Worm (Caenorhabditis elegans) whole organism, L2 larva: ENCODE results near the gene mrps-26.
A peak's percentile ranks its signal among the peaks of the same experiment; 100 is the strongest.

Experiments used
- C34F6.9 ChIP-seq: fragments of 150-350 bp; optimal IDR thresholded peaks from 2 replicates; lab custom pipeline; 2014; ENCODE audit warnings: missing biosample characterization, missing genetic modification characterization
- F13H6.1 ChIP-seq: sonication (generic microtip); optimal IDR thresholded peaks from 2 replicates; lab custom pipeline; 2016; ENCODE audit warnings: missing genetic modification characterization, missing compliant biosample characterization
- Y55F3AM.14 ChIP-seq: fragments of 200-800 bp; sonication (Bioruptor generic); optimal IDR thresholded peaks from 2 replicates; lab custom pipeline; 2018; ENCODE audit warnings: mild to moderate bottlenecking, missing genetic modification characterization, missing compliant biosample characterization
- ZK546.5 ChIP-seq: sonication (generic microtip); optimal IDR thresholded peaks from 2 replicates; lab custom pipeline; 2017; ENCODE audit warnings: missing biosample characterization, missing genetic modification characterization
- aly-2 ChIP-seq: fragments of 150-350 bp; optimal IDR thresholded peaks from 2 replicates; lab custom pipeline; 2014; ENCODE audit warnings: missing biosample characterization, missing genetic modification characterization
- ama-1 ChIP-seq: fragments of 150-350 bp; optimal IDR thresholded peaks from 2 replicates; lab custom pipeline; 2018; ENCODE audit warnings: inconsistent platforms
- ceh-16 ChIP-seq: fragments of 150-350 bp; optimal IDR thresholded peaks from 2 replicates; lab custom pipeline; 2014; ENCODE audit warnings: missing biosample characterization, missing genetic modification characterization
- ceh-82 ChIP-seq: fragments of 150-350 bp; optimal IDR thresholded peaks from 2 replicates; lab custom pipeline; 2014; ENCODE audit warnings: missing biosample characterization, missing genetic modification characterization
- crh-2 ChIP-seq: sonication (generic microtip); optimal IDR thresholded peaks from 2 replicates; lab custom pipeline; 2017; ENCODE audit warnings: missing biosample characterization, missing genetic modification characterization
- dmd-4 ChIP-seq: sonication (generic microtip); optimal IDR thresholded peaks from 2 replicates; lab custom pipeline; 2017; ENCODE audit warnings: missing biosample characterization, missing genetic modification characterization
- egl-27 ChIP-seq: sonication (generic microtip); optimal IDR thresholded peaks from 3 replicates; lab custom pipeline; 2017; ENCODE audit warnings: missing biosample characterization, missing genetic modification reagents, missing genetic modification characterization
- elt-1 ChIP-seq: fragments of 150-350 bp; optimal IDR thresholded peaks from 2 replicates; lab custom pipeline; 2014; ENCODE audit warnings: missing biosample characterization, missing genetic modification characterization
- elt-3 ChIP-seq: sonication (generic microtip); optimal IDR thresholded peaks from 2 replicates; lab custom pipeline; 2017; ENCODE audit warnings: missing biosample characterization, missing genetic modification characterization
- fos-1 ChIP-seq: fragments of 150-350 bp; optimal IDR thresholded peaks from 2 replicates; lab custom pipeline; 2014; ENCODE audit warnings: missing biosample characterization, missing genetic modification characterization
- gmeb-1 ChIP-seq: fragments of 150-350 bp; optimal IDR thresholded peaks from 2 replicates; lab custom pipeline; 2014; ENCODE audit warnings: missing biosample characterization, missing genetic modification characterization
- lin-11 ChIP-seq: fragments of 150-350 bp; sonication (generic microtip); optimal IDR thresholded peaks from 2 replicates; lab custom pipeline; 2014; ENCODE audit warnings: missing biosample characterization, missing genetic modification characterization, inconsistent platforms, mixed read lengths
- lin-13 ChIP-seq: fragments of 150-350 bp; optimal IDR thresholded peaks from 2 replicates; lab custom pipeline; 2014; ENCODE audit warnings: missing biosample characterization, missing genetic modification reagents, missing genetic modification characterization
- lsy-2 ChIP-seq, 2 experiments: fragments of 150-350 bp in 1 of 2; sonication (generic microtip) in 1 of 2; optimal IDR thresholded peaks; 2 replicates each; lab custom pipeline; 2014 to 2017; ENCODE audit warnings: missing biosample characterization in 2 of 2, missing genetic modification characterization in 2 of 2
- mab-5 ChIP-seq: fragments of 150-350 bp; optimal IDR thresholded peaks from 2 replicates; lab custom pipeline; 2014; ENCODE audit warnings: missing biosample characterization, missing genetic modification characterization
- mbf-1 ChIP-seq: sonication (generic microtip); optimal IDR thresholded peaks from 2 replicates; lab custom pipeline; 2017; ENCODE audit warnings: missing biosample characterization, missing genetic modification characterization
- nhr-11 ChIP-seq: fragments of 150-350 bp; optimal IDR thresholded peaks from 2 replicates; lab custom pipeline; 2014; ENCODE audit warnings: missing biosample characterization, missing genetic modification characterization
- nhr-12 ChIP-seq: fragments of 150-350 bp; optimal IDR thresholded peaks from 2 replicates; lab custom pipeline; 2014; ENCODE audit warnings: missing biosample characterization, missing genetic modification characterization
- nhr-23 ChIP-seq: fragments of 150-350 bp; optimal IDR thresholded peaks from 2 replicates; lab custom pipeline; 2014; ENCODE audit warnings: missing biosample characterization, missing genetic modification reagents, missing genetic modification characterization
- nhr-237 ChIP-seq: fragments of 150-350 bp; optimal IDR thresholded peaks from 2 replicates; lab custom pipeline; 2014; ENCODE audit warnings: missing biosample characterization, missing genetic modification characterization
- nhr-25 ChIP-seq: fragments of 150-350 bp; sonication (generic microtip); optimal IDR thresholded peaks from 3 replicates; lab custom pipeline; 2014; ENCODE audit warnings: missing biosample characterization, missing genetic modification characterization
- nhr-77 ChIP-seq: fragments of 150-350 bp; optimal IDR thresholded peaks from 2 replicates; lab custom pipeline; 2014; ENCODE audit warnings: missing biosample characterization, missing genetic modification characterization
- sem-4 ChIP-seq: fragments of 150-350 bp; optimal IDR thresholded peaks from 2 replicates; lab custom pipeline; 2014; ENCODE audit warnings: missing biosample characterization, missing genetic modification reagents, missing genetic modification characterization
- skn-1 ChIP-seq: sonication (generic microtip); optimal IDR thresholded peaks from 2 replicates; lab custom pipeline; 2017; ENCODE audit warnings: missing biosample characterization, missing genetic modification characterization
- sma-3 ChIP-seq: sonication (generic microtip); optimal IDR thresholded peaks from 2 replicates; lab custom pipeline; 2016; ENCODE audit warnings: missing genetic modification reagents, missing genetic modification characterization, missing compliant biosample characterization
- sma-9 ChIP-seq, 2 experiments: fragments of 150-350 bp in 1 of 2; sonication (generic microtip) in 1 of 2; optimal IDR thresholded peaks; 2 replicates each; lab custom pipeline; 2014 to 2016; ENCODE audit warnings: missing genetic modification characterization in 2 of 2, mild to moderate bottlenecking in 1 of 2, missing biosample characterization in 1 of 2, missing compliant biosample characterization in 1 of 2, missing genetic modification reagents in 1 of 2, moderate library complexity in 1 of 2
- unc-39 ChIP-seq: fragments of 150-350 bp; optimal IDR thresholded peaks from 2 replicates; lab custom pipeline; 2014; ENCODE audit warnings: missing biosample characterization, missing genetic modification characterization
- unc-55 ChIP-seq: fragments of 150-350 bp; sonication (generic microtip); optimal IDR thresholded peaks from 3 replicates; lab custom pipeline; 2014; ENCODE audit warnings: missing biosample characterization, missing genetic modification reagents, missing genetic modification characterization
- zag-1 ChIP-seq: fragments of 150-350 bp; optimal IDR thresholded peaks from 2 replicates; lab custom pipeline; 2014; ENCODE audit warnings: missing biosample characterization, missing genetic modification characterization
- ztf-1 ChIP-seq: fragments of 200-800 bp; sonication (Bioruptor generic); conservative IDR thresholded peaks from 2 replicates; pipeline ENCODE4 v1.3.6; 2022; ENCODE audit warnings: missing genetic modification characterization, missing compliant biosample characterization

The mrps-26 gene

DNA sequence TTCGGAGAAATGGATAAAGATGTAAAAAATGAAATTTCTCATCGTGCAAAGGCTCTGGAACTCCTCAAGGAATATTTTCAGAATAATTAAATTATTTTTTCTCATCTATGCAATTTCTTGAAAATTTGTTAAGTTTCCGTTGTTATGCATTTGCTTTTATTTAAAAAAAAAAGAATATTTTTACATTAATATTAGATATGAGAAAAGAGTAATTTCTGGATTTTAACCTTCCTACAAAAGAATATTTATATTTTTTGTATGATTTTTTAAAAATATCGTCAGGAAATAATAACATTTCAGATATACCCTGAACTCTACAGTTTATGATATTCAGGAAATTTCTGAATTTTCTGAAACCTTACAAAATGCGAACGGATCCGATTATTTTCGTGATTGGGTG is 30.4 kb downstream of the mrps-26 start, which contains the start of gene gro-1:
Gene gro-1, plus strand, starts transcription at position 301 of the 400 bp plus-strand sequence.
- no peak for TF ChIP-seq elt-3 (tag; lab: Kevin White, UChicago)
- no peak for TF ChIP-seq sem-4 (tag; lab: Kevin White, UChicago)
- no peak for TF ChIP-seq sma-3 (GFP tag; lab: Kevin White, UChicago)
- TF ChIP-seq crh-2 (tag; lab: Kevin White, UChicago): no peak
- TF ChIP-seq nhr-11 (tag; lab: Kevin White, UChicago): no peak
- no peak for TF ChIP-seq nhr-12 (tag; lab: Kevin White, UChicago)
- no peak for TF ChIP-seq aly-2 (tag; lab: Kevin White, UChicago)
- no peak for TF ChIP-seq skn-1 (tag; lab: Kevin White, UChicago)
- no peak for TF ChIP-seq fos-1 (tag; lab: Kevin White, UChicago)
- TF ChIP-seq lin-13 (GFP tag; lab: Kevin White, UChicago): no peak
- no peak for TF ChIP-seq ceh-16 (tag; lab: Kevin White, UChicago)
- TF ChIP-seq mab-5 (tag; lab: Kevin White, UChicago): no peak
- no peak for TF ChIP-seq unc-39
- TF ChIP-seq C34F6.9 (tag; lab: Kevin White, UChicago): no peak
- no peak for TF ChIP-seq dmd-4 (tag; lab: Kevin White, UChicago)
- no peak for TF ChIP-seq elt-1
- TF ChIP-seq unc-55: no peak
- TF ChIP-seq, all 48 proteins: peak for 0

DNA sequence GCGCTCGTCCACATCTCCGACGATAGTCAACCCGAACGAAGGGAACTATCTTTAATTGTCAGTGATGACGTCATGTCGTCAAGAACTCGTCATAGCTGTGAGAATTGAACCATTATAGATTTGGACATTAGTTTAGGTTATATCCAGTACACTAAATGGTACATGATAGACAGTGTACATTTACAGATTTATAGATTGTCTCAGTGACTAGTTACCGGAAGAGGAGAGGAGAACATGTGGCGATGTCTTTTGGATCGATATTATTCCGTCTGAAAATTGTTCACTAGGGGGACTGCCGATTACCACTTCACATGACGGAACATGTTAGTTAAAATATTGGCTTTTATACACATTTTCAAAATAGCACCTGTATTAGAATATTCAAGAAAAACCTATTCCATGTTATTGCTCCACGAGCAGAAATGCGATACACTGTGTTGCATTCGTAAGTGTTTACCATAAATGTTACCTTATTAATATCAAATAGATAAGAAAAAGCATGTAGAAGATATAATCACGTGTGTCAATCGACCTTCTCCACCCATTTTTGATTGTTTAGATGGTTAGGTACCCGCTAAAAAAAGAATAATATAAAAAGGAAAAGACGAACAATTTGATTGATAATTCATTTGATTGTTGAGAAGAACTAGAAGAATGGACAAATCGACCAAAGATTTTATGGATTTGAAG is 33.0 kb downstream of the mrps-26 start, which contains the start of gene ZC395.5:
Gene ZC395.5, plus strand, starts transcription at position 632 of the 690 bp plus-strand sequence.
- TF ChIP-seq unc-55: no peak
- no peak for TF ChIP-seq unc-39
- no peak for TF ChIP-seq nhr-25 (tag; lab: Kevin White, UChicago)
- TF ChIP-seq elt-1: no peak
- TF ChIP-seq crh-2 (tag; lab: Kevin White, UChicago): peak; percentile 28
- TF ChIP-seq nhr-23 (tag; lab: Kevin White, UChicago): no peak
- TF ChIP-seq egl-27 (tag; lab: Kevin White, UChicago): no peak
- TF ChIP-seq lsy-2 (tag; optimal IDR thresholded peaks at IDR 0.05; lab: Kevin White, UChicago): no peak
- peak; percentile 59 for TF ChIP-seq gmeb-1 (tag; lab: Kevin White, UChicago)
- TF ChIP-seq mab-5 (tag; lab: Kevin White, UChicago): no peak
- no peak for TF ChIP-seq ztf-1 (GFP tag; lab: Robert Waterston, UW)
- TF ChIP-seq mbf-1 (tag; lab: Kevin White, UChicago): no peak
- no peak for TF ChIP-seq fos-1 (tag; lab: Kevin White, UChicago)
- TF ChIP-seq sma-3 (GFP tag; lab: Kevin White, UChicago): no peak
- TF ChIP-seq nhr-77: no peak
- no peak for TF ChIP-seq nhr-237
- no peak for TF ChIP-seq Y55F3AM.14 (GFP tag; lab: Kevin White, UChicago)
- TF ChIP-seq, all 48 proteins: peak for 2

DNA sequence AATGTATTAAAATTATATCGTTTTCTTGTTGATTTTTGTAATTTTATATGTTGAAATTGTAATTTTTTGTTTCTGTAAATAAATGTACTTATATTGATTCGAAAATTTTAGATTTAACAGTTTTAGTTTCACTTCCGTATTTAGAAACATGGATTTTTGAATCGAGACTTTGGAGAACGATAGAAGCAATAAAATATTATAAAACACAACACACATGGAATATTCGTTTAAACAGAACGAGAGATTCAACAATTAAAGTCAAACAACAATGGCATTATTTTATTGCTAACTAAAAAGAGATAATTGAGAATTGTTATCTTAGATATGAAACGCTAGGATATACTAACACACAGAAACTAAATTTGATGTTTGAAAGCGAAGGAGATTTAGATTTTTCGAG is 34.1 kb downstream of the mrps-26 start:
- TF ChIP-seq mbf-1 (tag; lab: Kevin White, UChicago) (no peak), fos-1 (tag; lab: Kevin White, UChicago) (no peak), ceh-82 (tag; lab: Kevin White, UChicago) (no peak)
- TF ChIP-seq, all 48 proteins: peak for 0

DNA sequence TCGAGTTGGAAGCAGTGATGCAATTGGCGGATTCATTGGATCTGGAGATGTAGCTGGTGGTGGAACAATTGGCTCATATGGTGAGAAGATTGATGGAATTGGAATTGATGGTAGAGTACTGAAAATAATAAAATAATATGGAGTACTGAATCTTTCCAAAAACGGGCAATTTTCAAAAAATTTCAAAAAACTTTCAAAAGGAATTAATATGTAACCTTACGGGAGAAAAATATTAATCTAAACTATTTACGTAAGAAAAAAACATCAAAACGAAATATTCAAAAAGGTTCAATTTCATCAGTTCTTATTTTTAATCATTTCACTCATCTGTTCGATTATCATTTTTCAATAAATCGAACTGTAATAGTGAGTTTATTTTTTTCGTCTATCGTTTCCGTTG is 35.4 kb downstream of the mrps-26 start, which contains the start of gene ZC395.4:
Gene ZC395.4, plus strand, starts transcription at position 301 of the 400 bp plus-strand sequence.
- TF ChIP-seq ama-1 (lab: Kevin White, UChicago) (no peak), sma-9 (GFP tag; optimal IDR thresholded peaks at IDR 0.05; lab: Kevin White, UChicago) (no peak), sma-9 (tag; optimal IDR thresholded peaks at IDR 0.05; lab: Kevin White, UChicago) (no peak), gmeb-1 (tag; lab: Kevin White, UChicago) (no peak), unc-39 (no peak), Y55F3AM.14 (GFP tag; lab: Kevin White, UChicago) (no peak), unc-55 (no peak), lin-11 (no peak), ceh-82 (tag; lab: Kevin White, UChicago) (no peak), lin-13 (GFP tag; lab: Kevin White, UChicago) (no peak), F13H6.1 (tag; lab: Kevin White, UChicago) (no peak), zag-1 (no peak), nhr-77 (no peak), ZK546.5 (tag; lab: Kevin White, UChicago) (no peak), dmd-4 (tag; lab: Kevin White, UChicago) (no peak), nhr-25 (tag; lab: Kevin White, UChicago) (no peak)
